Worm (Caenorhabditis elegans) whole organism, late embryonic: ENCODE measurements around the gene egl-47.

ENCODE experiments used
- C08G9.2 ChIP-seq: sonication (generic microtip); optimal IDR thresholded peaks from 2 replicates; lab custom pipeline; 2016; ENCODE audit warnings: mild to moderate bottlenecking, missing genetic modification characterization, moderate library complexity, missing compliant biosample characterization
- C38D4.7 ChIP-seq: fragments of 200-800 bp; sonication (Bioruptor generic); optimal IDR thresholded peaks from 2 replicates; lab custom pipeline; 2018; ENCODE audit warnings: mild to moderate bottlenecking, missing genetic modification characterization, moderate library complexity, missing compliant biosample characterization
- F13H6.1 ChIP-seq: sonication (generic microtip); optimal IDR thresholded peaks from 2 replicates; lab custom pipeline; 2016; ENCODE audit warnings: missing genetic modification characterization, missing compliant biosample characterization
- K02D7.2 ChIP-seq: sonication (generic microtip); optimal IDR thresholded peaks from 2 replicates; lab custom pipeline; 2017; ENCODE audit warnings: mild to moderate bottlenecking, missing genetic modification characterization, missing compliant biosample characterization
- K09A11.1 ChIP-seq: sonication (generic microtip); optimal IDR thresholded peaks from 2 replicates; lab custom pipeline; 2017; ENCODE audit warnings: antibody characterized with exemption, mild to moderate bottlenecking, missing genetic modification characterization, missing compliant biosample characterization; ENCODE audit not compliant: insufficient read depth
- T23F11.4 ChIP-seq: fragments of 200-800 bp; sonication (Bioruptor generic); optimal IDR thresholded peaks from 2 replicates; lab custom pipeline; 2018; ENCODE audit warnings: mild to moderate bottlenecking, missing genetic modification characterization, missing compliant biosample characterization
- ahr-1 ChIP-seq: sonication (generic microtip); optimal IDR thresholded peaks from 2 replicates; lab custom pipeline; 2016; ENCODE audit warnings: missing genetic modification characterization, missing compliant biosample characterization
- ama-1 ChIP-seq: fragments of 150-350 bp; optimal IDR thresholded peaks from 2 replicates; lab custom pipeline; 2014
- ceh-18 ChIP-seq: sonication (generic microtip); optimal IDR thresholded peaks from 2 replicates; lab custom pipeline; 2016; ENCODE audit warnings: missing genetic modification characterization, missing compliant biosample characterization
- ceh-19 ChIP-seq: fragments of 200-800 bp; sonication (Bioruptor generic); optimal IDR thresholded peaks from 2 replicates; lab custom pipeline; 2018; ENCODE audit warnings: mild to moderate bottlenecking, missing genetic modification characterization, missing compliant biosample characterization
- ceh-24 ChIP-seq: sonication (generic microtip); optimal IDR thresholded peaks from 2 replicates; lab custom pipeline; 2016; ENCODE audit warnings: mild to moderate bottlenecking, missing genetic modification characterization, missing compliant biosample characterization
- ceh-30 ChIP-seq: fragments of 150-350 bp; optimal IDR thresholded peaks from 2 replicates; lab custom pipeline; 2014; ENCODE audit warnings: missing biosample characterization, missing genetic modification characterization
- ceh-31 ChIP-seq: sonication (generic microtip); optimal IDR thresholded peaks from 2 replicates; lab custom pipeline; 2016; ENCODE audit warnings: missing genetic modification characterization, missing compliant biosample characterization
- ceh-34 ChIP-seq: sonication (generic microtip); optimal IDR thresholded peaks from 2 replicates; lab custom pipeline; 2016; ENCODE audit warnings: mild to moderate bottlenecking, missing genetic modification characterization, missing compliant biosample characterization
- ceh-45 ChIP-seq: fragments of 200-800 bp; sonication (Bioruptor generic); IDR thresholded peaks from 2 replicates; pipeline ENCODE4 v1.3.6; 2022; ENCODE audit warnings: missing genetic modification reagents, missing genetic modification characterization, missing compliant biosample characterization
- ceh-48 ChIP-seq: sonication (generic microtip); optimal IDR thresholded peaks from 2 replicates; lab custom pipeline; 2016; ENCODE audit warnings: missing genetic modification characterization, inconsistent platforms, missing compliant biosample characterization
- dmd-4 ChIP-seq: sonication (generic microtip); optimal IDR thresholded peaks from 2 replicates; lab custom pipeline; 2016; ENCODE audit warnings: borderline replicate concordance, missing genetic modification characterization, missing compliant biosample characterization
- elt-4 ChIP-seq: sonication (generic microtip); optimal IDR thresholded peaks from 2 replicates; lab custom pipeline; 2016; ENCODE audit warnings: missing genetic modification characterization, missing compliant biosample characterization
- ets-4 ChIP-seq: sonication (generic microtip); optimal IDR thresholded peaks from 2 replicates; lab custom pipeline; 2016; ENCODE audit warnings: missing genetic modification characterization, missing compliant biosample characterization
- eyg-1 ChIP-seq: sonication (generic microtip); optimal IDR thresholded peaks from 2 replicates; lab custom pipeline; 2016; ENCODE audit warnings: missing genotype, missing genetic modification characterization, missing compliant biosample characterization
- fax-1 ChIP-seq: sonication (generic microtip); optimal IDR thresholded peaks from 2 replicates; lab custom pipeline; 2016; ENCODE audit warnings: missing genotype, missing genetic modification characterization, missing compliant biosample characterization
- fkh-6 ChIP-seq: sonication (generic microtip); optimal IDR thresholded peaks from 2 replicates; lab custom pipeline; 2016; ENCODE audit warnings: missing genetic modification characterization, missing compliant biosample characterization
- gmeb-2 ChIP-seq: sonication (generic microtip); optimal IDR thresholded peaks from 2 replicates; lab custom pipeline; 2016; ENCODE audit warnings: missing genetic modification characterization, inconsistent platforms, missing compliant biosample characterization
- hlh-15 ChIP-seq: sonication (generic microtip); optimal IDR thresholded peaks from 2 replicates; lab custom pipeline; 2016; ENCODE audit warnings: missing genetic modification characterization, missing compliant biosample characterization
- hlh-30 ChIP-seq: sonication (generic microtip); optimal IDR thresholded peaks from 2 replicates; lab custom pipeline; 2017; ENCODE audit warnings: antibody characterized with exemption, missing genetic modification characterization, missing compliant biosample characterization; ENCODE audit not compliant: insufficient read depth
- hlh-6 ChIP-seq: sonication (generic microtip); optimal IDR thresholded peaks from 2 replicates; lab custom pipeline; 2016; ENCODE audit warnings: missing genotype, missing genetic modification characterization, missing compliant biosample characterization
- hlh-8 ChIP-seq: sonication (generic microtip); optimal IDR thresholded peaks from 2 replicates; lab custom pipeline; 2016; ENCODE audit warnings: missing genotype, missing genetic modification characterization, missing compliant biosample characterization
- lin-11 ChIP-seq: fragments of 200-800 bp; sonication (Bioruptor generic); optimal IDR thresholded peaks from 2 replicates; lab custom pipeline; 2018; ENCODE audit warnings: mild to moderate bottlenecking, missing genetic modification characterization, missing compliant biosample characterization
- madf-2 ChIP-seq: sonication (generic microtip); optimal IDR thresholded peaks from 2 replicates; lab custom pipeline; 2017; ENCODE audit warnings: missing genetic modification characterization, missing compliant biosample characterization
- nfya-1 ChIP-seq: sonication (generic microtip); optimal IDR thresholded peaks from 2 replicates; lab custom pipeline; 2017; ENCODE audit warnings: missing genetic modification characterization, mild to moderate bottlenecking, missing compliant biosample characterization, antibody characterized with exemption, moderate library complexity
- npax-4 ChIP-seq: sonication (generic microtip); optimal IDR thresholded peaks from 2 replicates; lab custom pipeline; 2016; ENCODE audit warnings: missing genetic modification characterization, missing compliant biosample characterization
- pag-3 ChIP-seq: sonication (generic microtip); optimal IDR thresholded peaks from 2 replicates; lab custom pipeline; 2016; ENCODE audit warnings: missing compliant biosample characterization, missing genetic modification characterization, borderline replicate concordance
- pax-1 ChIP-seq: fragments of 150-350 bp; optimal IDR thresholded peaks from 2 replicates; lab custom pipeline; 2014; ENCODE audit warnings: missing biosample characterization, missing genetic modification characterization
- pqm-1 ChIP-seq: sonication (generic microtip); optimal IDR thresholded peaks from 2 replicates; lab custom pipeline; 2016; ENCODE audit warnings: missing genetic modification characterization, missing compliant biosample characterization
- ref-2 ChIP-seq: sonication (generic microtip); optimal IDR thresholded peaks from 2 replicates; lab custom pipeline; 2016; ENCODE audit warnings: missing genetic modification characterization, missing compliant biosample characterization
- rnt-1 ChIP-seq: sonication (generic microtip); optimal IDR thresholded peaks from 2 replicates; lab custom pipeline; 2016; ENCODE audit warnings: missing genetic modification characterization, missing compliant biosample characterization
- sdc-2 ChIP-seq: sonication (generic microtip); optimal IDR thresholded peaks from 2 replicates; lab custom pipeline; 2016; ENCODE audit warnings: missing genotype, missing genetic modification characterization, missing compliant biosample characterization
- tbx-2 ChIP-seq: sonication (generic microtip); optimal IDR thresholded peaks from 2 replicates; lab custom pipeline; 2016; ENCODE audit warnings: missing genetic modification characterization, missing compliant biosample characterization
- tbx-7 ChIP-seq: sonication (generic microtip); optimal IDR thresholded peaks from 2 replicates; lab custom pipeline; 2016; ENCODE audit warnings: missing genotype, missing genetic modification characterization, missing compliant biosample characterization
- unc-3 ChIP-seq, 2 experiments: fragments of 200-800 bp in 1 of 2; sonication (Bioruptor generic) in 1 of 2; sonication (generic microtip) in 1 of 2; conservative IDR thresholded peaks in 1 of 2; optimal IDR thresholded peaks in 1 of 2; 2 replicates each; pipeline versions ENCODE4 v1.3.6 to Lab custom; 2016 to 2022; ENCODE audit warnings: missing compliant biosample characterization in 2 of 2, missing genetic modification characterization in 2 of 2, missing genetic modification reagents in 1 of 2
- unc-55 ChIP-seq: sonication (generic microtip); optimal IDR thresholded peaks from 2 replicates; lab custom pipeline; 2017; ENCODE audit warnings: missing biosample characterization, missing genetic modification reagents, missing genetic modification characterization
- ztf-16 ChIP-seq: sonication (generic microtip); optimal IDR thresholded peaks from 2 replicates; lab custom pipeline; 2017; ENCODE audit warnings: missing genetic modification characterization, missing compliant biosample characterization

The egl-47 gene

DNA sequence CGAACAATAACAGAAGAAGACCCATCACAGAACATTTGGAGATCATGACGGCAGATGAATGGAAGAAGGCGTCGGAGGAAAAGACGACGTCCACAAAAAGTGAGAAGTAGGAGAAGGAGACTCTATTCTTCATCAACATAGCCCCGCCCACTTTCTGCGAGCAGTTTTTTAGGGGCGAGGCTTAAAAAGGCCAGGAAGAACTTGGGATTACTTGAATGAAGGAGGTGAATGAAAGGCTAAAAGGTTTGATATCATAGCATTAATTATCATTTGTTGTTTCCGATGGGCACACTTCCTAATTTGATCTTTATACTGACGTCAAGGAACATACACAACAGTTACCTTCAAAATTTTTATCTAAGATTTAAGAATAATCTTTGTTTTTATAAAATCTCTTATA lies 49.5 kb downstream of the egl-47 start, which contains the start of gene nlp-58:
Gene nlp-58 (minus strand): TSS at position 101 of the 400 bp plus-strand sequence.
- no peak for TF ChIP-seq ceh-18 (tag; lab: Kevin White, UChicago)
- TF ChIP-seq gmeb-2 (tag; lab: Kevin White, UChicago): no peak
- TF ChIP-seq ets-4 (tag; lab: Kevin White, UChicago): no peak
- no peak for TF ChIP-seq ceh-48 (tag; lab: Kevin White, UChicago)
- TF ChIP-seq hlh-30 (tag; lab: Kevin White, UChicago): no peak
- TF ChIP-seq ceh-45: no peak
- no peak for TF ChIP-seq ceh-19
- no peak for TF ChIP-seq hlh-15 (tag; lab: Kevin White, UChicago)
- no peak for TF ChIP-seq fkh-6 (tag; lab: Kevin White, UChicago)
- TF ChIP-seq ztf-16 (tag; lab: Kevin White, UChicago): no peak
- no peak for TF ChIP-seq unc-55 (GFP tag; lab: Kevin White, UChicago)
- TF ChIP-seq fax-1 (tag; lab: Kevin White, UChicago): no peak

DNA sequence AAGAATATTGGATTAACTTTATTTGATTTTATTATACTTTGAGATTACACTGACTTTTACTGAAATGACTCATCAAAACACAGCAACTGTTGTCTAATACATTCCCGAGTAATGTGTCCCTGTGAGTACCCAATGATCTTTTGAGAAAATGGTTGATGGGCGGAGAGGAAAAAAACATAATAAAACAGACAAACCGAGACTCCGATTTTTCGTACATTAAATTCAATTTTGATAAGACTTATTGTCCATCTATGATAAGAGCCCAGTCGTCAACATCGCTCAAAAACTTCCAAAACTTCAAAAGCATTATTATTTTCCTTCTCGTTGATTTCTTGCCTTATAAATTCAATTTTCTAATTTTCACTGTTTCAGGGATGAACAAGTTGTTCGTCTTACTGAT lies 51.5 kb downstream of the egl-47 start, which contains the start of gene ttr-46:
Gene ttr-46 (plus strand): TSS at position 373 of the 400 bp plus-strand sequence.
- no peak for TF ChIP-seq pag-3 (tag; lab: Kevin White, UChicago)
- no peak for TF ChIP-seq ceh-18 (tag; lab: Kevin White, UChicago)
- no peak for TF ChIP-seq ets-4 (tag; lab: Kevin White, UChicago)
- no peak for TF ChIP-seq C08G9.2 (tag; lab: Kevin White, UChicago)
- TF ChIP-seq eyg-1 (tag; lab: Kevin White, UChicago): no peak
- TF ChIP-seq unc-3 (GFP tag; conservative IDR thresholded peaks at IDR 0.05; lab: Robert Waterston, UW): no peak
- TF ChIP-seq unc-3 (tag; optimal IDR thresholded peaks at IDR 0.05; lab: Kevin White, UChicago): no peak
- no peak for TF ChIP-seq ceh-24 (tag; lab: Kevin White, UChicago)
- no peak for TF ChIP-seq ceh-34 (tag; lab: Kevin White, UChicago)
- no peak for TF ChIP-seq K02D7.2 (tag; lab: Kevin White, UChicago)
- TF ChIP-seq hlh-8 (tag; lab: Kevin White, UChicago): no peak
- TF ChIP-seq ama-1 (lab: Kevin White, UChicago): no peak
- TF ChIP-seq dmd-4 (tag; lab: Kevin White, UChicago): no peak
- TF ChIP-seq pqm-1: no peak
- no peak for TF ChIP-seq ceh-19
- no peak for TF ChIP-seq T23F11.4
- TF ChIP-seq F13H6.1 (tag; lab: Kevin White, UChicago): no peak
- no peak for TF ChIP-seq ceh-31 (tag; lab: Kevin White, UChicago)
- TF ChIP-seq ztf-16 (tag; lab: Kevin White, UChicago): no peak
- TF ChIP-seq madf-2 (tag; lab: Kevin White, UChicago): no peak

- no peak for TF ChIP-seq lin-11 (tag; lab: Kevin White, UChicago)
- TF ChIP-seq hlh-6 (tag; lab: Kevin White, UChicago): no peak
- no peak for TF ChIP-seq pag-3 (tag; lab: Kevin White, UChicago)
- TF ChIP-seq C38D4.7 (GFP tag; lab: Kevin White, UChicago): no peak
- no peak for TF ChIP-seq ceh-30 (tag; lab: Kevin White, UChicago)
- TF ChIP-seq pax-1 (tag; lab: Kevin White, UChicago): no peak
- TF ChIP-seq ets-4 (tag; lab: Kevin White, UChicago): no peak
- TF ChIP-seq ref-2 (tag; lab: Kevin White, UChicago): no peak
- no peak for TF ChIP-seq nfya-1 (tag; lab: Kevin White, UChicago)
- no peak for TF ChIP-seq elt-4 (tag; lab: Kevin White, UChicago)
- TF ChIP-seq ahr-1 (tag; lab: Kevin White, UChicago): no peak
- TF ChIP-seq F13H6.1 (tag; lab: Kevin White, UChicago): no peak
- TF ChIP-seq tbx-2 (tag; lab: Kevin White, UChicago): no peak
- TF ChIP-seq K09A11.1: no peak
- TF ChIP-seq npax-4 (tag; lab: Kevin White, UChicago): no peak
- TF ChIP-seq rnt-1: no peak
- TF ChIP-seq tbx-7: no peak
- TF ChIP-seq ceh-31 (tag; lab: Kevin White, UChicago): no peak
- TF ChIP-seq sdc-2 (tag; lab: Kevin White, UChicago): no peak
- no peak for TF ChIP-seq madf-2 (tag; lab: Kevin White, UChicago)
These were observed 53.0 kb downstream of the egl-47 start, which contains the start of gene mam-5 for ce11 chrV:9952396-9952795. mam-5 (plus strand) TSS chrV:9952699.
